Worm (Caenorhabditis elegans) whole organism, L2 larva: ENCODE measurements around the gene srz-64.
A peak's percentile ranks its signal among the peaks of the same experiment; 100 is the strongest.

Experiments used
- C34F6.9 ChIP-seq: fragments of 150-350 bp; optimal IDR thresholded peaks from 2 replicates; lab custom pipeline; 2014; ENCODE audit warnings: missing biosample characterization, missing genetic modification characterization
- F13H6.1 ChIP-seq: sonication (generic microtip); optimal IDR thresholded peaks from 2 replicates; lab custom pipeline; 2016; ENCODE audit warnings: missing genetic modification characterization, missing compliant biosample characterization
- R02D3.7 ChIP-seq: fragments of 150-350 bp; optimal IDR thresholded peaks from 2 replicates; lab custom pipeline; 2014; ENCODE audit warnings: missing biosample characterization, missing genetic modification characterization
- Y55F3AM.14 ChIP-seq: fragments of 200-800 bp; sonication (Bioruptor generic); optimal IDR thresholded peaks from 2 replicates; lab custom pipeline; 2018; ENCODE audit warnings: mild to moderate bottlenecking, missing genetic modification characterization, missing compliant biosample characterization
- blmp-1 ChIP-seq: sonication (generic microtip); optimal IDR thresholded peaks from 2 replicates; lab custom pipeline; 2017; ENCODE audit warnings: missing genetic modification characterization, mild to moderate bottlenecking, missing compliant biosample characterization, antibody characterized with exemption, moderate library complexity; ENCODE audit not compliant: insufficient read depth
- ceh-82 ChIP-seq: fragments of 150-350 bp; optimal IDR thresholded peaks from 2 replicates; lab custom pipeline; 2014; ENCODE audit warnings: missing biosample characterization, missing genetic modification characterization
- crh-2 ChIP-seq: sonication (generic microtip); optimal IDR thresholded peaks from 2 replicates; lab custom pipeline; 2017; ENCODE audit warnings: missing biosample characterization, missing genetic modification characterization
- dmd-4 ChIP-seq: sonication (generic microtip); optimal IDR thresholded peaks from 2 replicates; lab custom pipeline; 2017; ENCODE audit warnings: missing biosample characterization, missing genetic modification characterization
- egl-27 ChIP-seq: sonication (generic microtip); optimal IDR thresholded peaks from 3 replicates; lab custom pipeline; 2017; ENCODE audit warnings: missing biosample characterization, missing genetic modification reagents, missing genetic modification characterization
- elt-3 ChIP-seq: sonication (generic microtip); optimal IDR thresholded peaks from 2 replicates; lab custom pipeline; 2017; ENCODE audit warnings: missing biosample characterization, missing genetic modification characterization
- fos-1 ChIP-seq: fragments of 150-350 bp; optimal IDR thresholded peaks from 2 replicates; lab custom pipeline; 2014; ENCODE audit warnings: missing biosample characterization, missing genetic modification characterization
- lin-11 ChIP-seq: fragments of 150-350 bp; sonication (generic microtip); optimal IDR thresholded peaks from 2 replicates; lab custom pipeline; 2014; ENCODE audit warnings: missing biosample characterization, missing genetic modification characterization, inconsistent platforms, mixed read lengths
- lin-13 ChIP-seq: fragments of 150-350 bp; optimal IDR thresholded peaks from 2 replicates; lab custom pipeline; 2014; ENCODE audit warnings: missing biosample characterization, missing genetic modification reagents, missing genetic modification characterization
- lin-39 ChIP-seq: fragments of 150-350 bp; optimal IDR thresholded peaks from 2 replicates; lab custom pipeline; 2014; ENCODE audit warnings: missing biosample characterization, missing genetic modification reagents, missing genetic modification characterization
- lsy-2 ChIP-seq, 2 experiments: fragments of 150-350 bp in 1 of 2; sonication (generic microtip) in 1 of 2; optimal IDR thresholded peaks; 2 replicates each; lab custom pipeline; 2014 to 2017; ENCODE audit warnings: missing biosample characterization in 2 of 2, missing genetic modification characterization in 2 of 2
- mab-5 ChIP-seq: fragments of 150-350 bp; optimal IDR thresholded peaks from 2 replicates; lab custom pipeline; 2014; ENCODE audit warnings: missing biosample characterization, missing genetic modification characterization
- mdl-1 ChIP-seq, 2 experiments: fragments of 150-350 bp in 1 of 2; sonication (generic microtip) in 1 of 2; optimal IDR thresholded peaks; 2 replicates each; lab custom pipeline; 2017; ENCODE audit warnings: missing biosample characterization in 2 of 2, missing genetic modification characterization in 2 of 2
- nhr-10 ChIP-seq: sonication (generic microtip); optimal IDR thresholded peaks from 2 replicates; lab custom pipeline; 2017; ENCODE audit warnings: missing biosample characterization, missing genetic modification characterization
- nhr-12 ChIP-seq: fragments of 150-350 bp; optimal IDR thresholded peaks from 2 replicates; lab custom pipeline; 2014; ENCODE audit warnings: missing biosample characterization, missing genetic modification characterization
- nhr-129 ChIP-seq: fragments of 150-350 bp; optimal IDR thresholded peaks from 2 replicates; lab custom pipeline; 2014; ENCODE audit warnings: missing biosample characterization, missing genetic modification characterization
- nhr-23 ChIP-seq: fragments of 150-350 bp; optimal IDR thresholded peaks from 2 replicates; lab custom pipeline; 2014; ENCODE audit warnings: missing biosample characterization, missing genetic modification reagents, missing genetic modification characterization
- nhr-237 ChIP-seq: fragments of 150-350 bp; optimal IDR thresholded peaks from 2 replicates; lab custom pipeline; 2014; ENCODE audit warnings: missing biosample characterization, missing genetic modification characterization
- nhr-25 ChIP-seq: fragments of 150-350 bp; sonication (generic microtip); optimal IDR thresholded peaks from 3 replicates; lab custom pipeline; 2014; ENCODE audit warnings: missing biosample characterization, missing genetic modification characterization
- nhr-6 ChIP-seq: fragments of 150-350 bp; optimal IDR thresholded peaks from 2 replicates; lab custom pipeline; 2014; ENCODE audit warnings: missing biosample characterization, missing genetic modification characterization
- nhr-77 ChIP-seq: fragments of 150-350 bp; optimal IDR thresholded peaks from 2 replicates; lab custom pipeline; 2014; ENCODE audit warnings: missing biosample characterization, missing genetic modification characterization
- peb-1 ChIP-seq: fragments of 150-350 bp; optimal IDR thresholded peaks from 2 replicates; lab custom pipeline; 2014; ENCODE audit warnings: missing biosample characterization, missing genetic modification characterization
- sem-4 ChIP-seq: fragments of 150-350 bp; optimal IDR thresholded peaks from 2 replicates; lab custom pipeline; 2014; ENCODE audit warnings: missing biosample characterization, missing genetic modification reagents, missing genetic modification characterization
- sma-9 ChIP-seq, 2 experiments: fragments of 150-350 bp in 1 of 2; sonication (generic microtip) in 1 of 2; optimal IDR thresholded peaks; 2 replicates each; lab custom pipeline; 2014 to 2016; ENCODE audit warnings: missing genetic modification characterization in 2 of 2, mild to moderate bottlenecking in 1 of 2, missing biosample characterization in 1 of 2, missing compliant biosample characterization in 1 of 2, missing genetic modification reagents in 1 of 2, moderate library complexity in 1 of 2
- snpc-4 ChIP-seq: fragments of 150-350 bp; optimal IDR thresholded peaks from 2 replicates; lab custom pipeline; 2014; ENCODE audit warnings: missing biosample characterization, missing genetic modification characterization
- unc-55 ChIP-seq: fragments of 150-350 bp; sonication (generic microtip); optimal IDR thresholded peaks from 3 replicates; lab custom pipeline; 2014; ENCODE audit warnings: missing biosample characterization, missing genetic modification reagents, missing genetic modification characterization
- zag-1 ChIP-seq: fragments of 150-350 bp; optimal IDR thresholded peaks from 2 replicates; lab custom pipeline; 2014; ENCODE audit warnings: missing biosample characterization, missing genetic modification characterization
- ztf-11 ChIP-seq: sonication (generic microtip); optimal IDR thresholded peaks from 2 replicates; lab custom pipeline; 2017; ENCODE audit warnings: missing biosample characterization, missing genetic modification characterization
- ztf-4 ChIP-seq: fragments of 150-350 bp; optimal IDR thresholded peaks from 2 replicates; lab custom pipeline; 2014; ENCODE audit warnings: missing biosample characterization, missing genetic modification characterization

The srz-64 gene

DNA sequence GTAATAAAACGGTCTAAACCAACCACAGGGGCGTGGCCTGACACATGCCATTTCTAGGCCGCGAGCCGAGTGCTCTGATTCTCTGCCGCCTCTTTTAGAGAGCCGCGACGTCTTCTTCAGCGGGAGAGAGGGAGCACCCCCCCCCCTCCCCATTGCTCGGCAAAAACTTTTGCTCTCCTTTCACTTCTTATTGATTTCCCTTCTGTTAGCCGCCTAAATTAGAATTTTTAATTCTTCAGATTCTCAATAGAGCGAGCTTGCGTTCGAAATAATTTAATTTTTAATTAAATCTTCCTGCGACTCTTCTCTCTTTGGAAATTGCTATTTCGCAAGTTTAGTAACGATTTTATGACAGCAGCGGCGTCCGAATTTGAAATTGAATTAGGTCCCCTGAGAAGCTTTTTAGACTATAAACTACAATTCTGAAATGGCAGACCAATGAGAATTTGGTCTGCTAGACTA lies 30.2 kb upstream of the srz-64 start:
- TF ChIP-seq nhr-12 (tag; lab: Kevin White, UChicago) (no peak), nhr-6 (tag; lab: Kevin White, UChicago) (no peak), zag-1 (peak; percentile 11), unc-55 (GFP tag; lab: Kevin White, UChicago) (peak; percentile 93), mab-5 (tag; lab: Kevin White, UChicago) (peak; percentile 13), snpc-4 (tag; lab: Kevin White, UChicago) (no peak), lin-13 (peak; percentile 58), nhr-25 (tag; lab: Kevin White, UChicago) (no peak), dmd-4 (no peak), blmp-1 (tag; lab: Kevin White, UChicago) (no peak), crh-2 (tag; lab: Kevin White, UChicago) (peak; percentile 37), sma-9 (GFP tag; optimal IDR thresholded peaks at IDR 0.05; lab: Kevin White, UChicago) (peak; percentile 29), sma-9 (tag; optimal IDR thresholded peaks at IDR 0.05; lab: Kevin White, UChicago) (no peak), C34F6.9 (tag; lab: Kevin White, UChicago) (peak; percentile 72), lin-39 (tag; lab: Kevin White, UChicago) (no peak), R02D3.7 (tag; lab: Kevin White, UChicago) (no peak), lsy-2 (tag; optimal IDR thresholded peaks at IDR 0.05; lab: Kevin White, UChicago) (peak; percentile 21 to 58), peb-1 (tag; lab: Kevin White, UChicago) (no peak), Y55F3AM.14 (no peak)

DNA sequence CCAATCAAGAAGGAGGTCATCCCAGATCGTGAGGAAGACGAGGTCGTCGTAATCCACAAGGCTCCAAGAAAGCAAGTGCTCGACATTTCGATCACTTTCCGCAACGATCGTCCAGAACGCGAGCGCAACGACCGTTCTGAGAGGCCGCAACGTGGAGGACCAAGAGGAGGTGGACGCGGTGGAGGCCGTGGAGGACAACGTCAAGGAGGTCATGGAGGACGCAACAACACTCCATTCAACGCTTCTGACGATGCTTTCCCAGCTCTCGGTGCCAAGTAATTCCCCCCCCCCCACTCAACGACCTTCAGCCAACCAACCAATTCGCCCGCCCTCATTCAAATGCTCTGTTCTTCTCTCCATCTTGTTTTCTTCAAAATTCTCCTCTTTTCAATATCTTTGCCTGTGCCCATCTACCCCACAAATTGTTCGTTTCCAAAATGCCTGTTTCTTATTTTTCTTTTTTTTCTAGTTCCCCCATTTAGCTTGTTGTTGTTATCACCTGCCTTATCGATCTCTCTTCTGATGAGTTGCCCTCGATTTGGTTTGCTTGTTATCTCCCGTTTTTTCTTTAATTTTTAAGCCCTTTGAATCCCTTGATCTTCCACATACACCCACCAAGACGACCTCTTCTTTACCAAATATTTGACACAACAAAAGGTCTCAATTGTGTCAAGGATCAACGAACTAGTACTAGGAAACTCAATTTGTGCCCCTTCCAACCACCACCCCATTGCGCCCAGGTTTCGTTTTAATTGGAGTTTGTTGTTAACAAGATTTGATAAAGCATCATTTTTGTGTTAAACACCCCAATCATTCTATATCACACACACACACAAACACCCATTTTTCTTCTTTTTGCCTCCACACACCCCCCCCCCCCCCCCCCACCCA lies 29.5 kb upstream of the srz-64 start:
- TF ChIP-seq sma-9 (GFP tag; optimal IDR thresholded peaks at IDR 0.05; lab: Kevin White, UChicago) (no peak), sma-9 (tag; optimal IDR thresholded peaks at IDR 0.05; lab: Kevin White, UChicago) (no peak), snpc-4 (tag; lab: Kevin White, UChicago) (no peak), mab-5 (tag; lab: Kevin White, UChicago) (no peak), ztf-4 (tag; lab: Kevin White, UChicago) (no peak), blmp-1 (tag; lab: Kevin White, UChicago) (no peak), F13H6.1 (tag; lab: Kevin White, UChicago) (no peak), fos-1 (no peak), nhr-10 (tag; lab: Kevin White, UChicago) (no peak), dmd-4 (no peak), peb-1 (tag; lab: Kevin White, UChicago) (no peak), ztf-11 (no peak), lin-11 (tag; lab: Kevin White, UChicago) (no peak), unc-55 (GFP tag; lab: Kevin White, UChicago) (no peak), mdl-1 (tag; optimal IDR thresholded peaks at IDR 0.05; lab: Kevin White, UChicago) (no peak), ceh-82 (tag; lab: Kevin White, UChicago) (no peak), nhr-23 (tag; lab: Kevin White, UChicago) (no peak), nhr-77 (no peak), elt-3 (tag; lab: Kevin White, UChicago) (no peak)

DNA sequence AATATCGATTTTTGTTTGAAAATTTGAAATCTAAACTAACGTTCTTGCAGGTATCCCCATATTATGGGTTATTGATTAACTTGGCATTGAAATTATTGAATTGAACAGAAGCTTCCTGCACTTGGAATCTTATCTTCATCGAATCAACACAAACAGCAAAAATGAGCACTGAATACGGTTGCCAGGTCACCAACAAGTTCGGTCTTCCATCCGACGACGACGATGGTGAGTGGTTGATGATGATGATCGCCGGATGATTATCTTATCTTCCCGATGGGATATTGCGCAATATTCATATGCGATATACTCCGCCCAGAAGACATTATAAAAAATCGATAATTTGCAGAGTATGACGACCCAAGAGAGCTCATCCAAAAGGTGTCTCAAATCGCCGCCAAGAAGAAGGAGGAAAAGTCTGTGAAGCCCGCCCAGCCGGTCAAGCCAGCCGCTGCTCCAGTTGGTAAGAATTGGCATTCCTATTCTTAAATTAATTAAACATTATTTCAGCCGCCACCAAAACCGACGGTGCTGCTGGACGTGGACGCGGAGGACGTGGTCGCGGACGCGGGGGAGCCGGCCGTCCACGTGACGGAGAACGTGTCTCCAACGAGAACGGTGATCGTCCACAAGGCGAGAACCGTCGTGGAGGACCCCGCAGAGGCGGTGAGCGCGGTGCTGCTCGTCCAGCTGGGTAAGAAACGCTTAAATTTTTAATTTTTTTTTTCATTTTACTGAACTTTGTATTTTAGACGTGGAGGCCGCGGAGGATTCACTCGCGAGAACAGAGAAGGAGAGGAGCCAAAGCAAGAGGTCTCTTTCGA lies 28.1 kb upstream of the srz-64 start, which contains the start of gene vig-1:
Gene vig-1, plus strand, starts transcription at position 51 of the 821 bp plus-strand sequence.
- TF ChIP-seq zag-1 (no peak), nhr-237 (tag; lab: Kevin White, UChicago) (no peak), nhr-25 (tag; lab: Kevin White, UChicago) (no peak), elt-3 (tag; lab: Kevin White, UChicago) (no peak), egl-27 (tag; lab: Kevin White, UChicago) (no peak), nhr-129 (no peak), sem-4 (tag; lab: Kevin White, UChicago) (no peak), blmp-1 (tag; lab: Kevin White, UChicago) (no peak), fos-1 (no peak)
